Fruit fly (Drosophila melanogaster): Measurements from ENCODE around the gene hydra.

- TF ChIP-seq CG9705 (GFP tag; optimal IDR thresholded peaks at IDR 0.05) (no peak), dmrt93B (GFP tag; optimal IDR thresholded peaks at IDR 0.05) (no peak), jim (GFP tag; optimal IDR thresholded peaks at IDR 0.05) (no peak), pan (optimal IDR thresholded peaks at IDR 0.05) (no peak), psq (GFP tag; optimal IDR thresholded peaks at IDR 0.05) (no peak), rgr (GFP tag; optimal IDR thresholded peaks at IDR 0.05) (no peak), Jra (GFP tag; optimal IDR thresholded peaks at IDR 0.05) (no peak)
Measured at dm6 chrX:20709682-20710081, 32.8 kb upstream of the hydra start.

Data from whole organism, wandering third instar larva.